Fruit fly (Drosophila melanogaster) whole organism, pupa: ENCODE measurements around the gene EMC5.

Experiments
- CG12605 ChIP-seq: fragments of 200-800 bp; sonication (Bioruptor generic); IDR thresholded peaks from 2 replicates; pipeline ENCODE4 v1.3.6; 2022; ENCODE audit warnings: missing biosample characterization, missing genetic modification characterization
- CG13204 ChIP-seq: fragments of 200-800 bp; sonication (Bioruptor generic); optimal IDR thresholded peaks from 2 replicates; lab custom pipeline; 2018; ENCODE audit warnings: missing biosample characterization, mild to moderate bottlenecking, missing genetic modification characterization, moderate library complexity
- CG15710 ChIP-seq: fragments of 200-800 bp; sonication (Bioruptor generic); optimal IDR thresholded peaks from 2 replicates; lab custom pipeline; 2018; ENCODE audit warnings: missing biosample characterization, mild to moderate bottlenecking, missing genetic modification characterization, moderate library complexity
- CG34367 ChIP-seq: fragments of 200-800 bp; sonication (Bioruptor generic); optimal IDR thresholded peaks from 2 replicates; lab custom pipeline; 2018; ENCODE audit warnings: missing biosample characterization, mild to moderate bottlenecking, missing genetic modification characterization
- gl ChIP-seq: fragments of 200-800 bp; sonication (Bioruptor generic); optimal IDR thresholded peaks from 2 replicates; lab custom pipeline; 2018; ENCODE audit warnings: missing biosample characterization, mild to moderate bottlenecking, missing genetic modification characterization

DNA sequence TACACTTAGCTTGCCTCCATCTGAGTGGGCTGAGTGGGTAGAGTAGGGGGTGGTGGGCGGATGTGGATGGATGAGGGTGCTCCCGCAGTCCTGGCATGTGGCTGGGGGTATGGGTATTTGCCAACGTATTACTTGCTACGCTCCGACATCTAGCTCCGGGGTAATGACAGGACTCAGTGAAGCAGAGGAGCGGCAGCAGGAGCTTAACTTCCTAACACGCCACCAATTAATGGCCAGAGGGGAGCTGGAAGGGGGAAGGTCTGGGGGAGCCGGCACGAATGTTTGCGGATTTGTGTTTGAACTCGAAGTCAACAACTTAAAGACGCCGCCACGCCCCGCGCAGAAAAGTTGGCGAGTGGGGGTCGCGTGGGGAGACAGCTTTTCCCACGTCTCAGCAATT is 30.8 kb downstream of the EMC5 start:
- TF ChIP-seq CG34367 (tag; lab: Kevin White, UChicago) (no peak), CG13204 (GFP tag; lab: Kevin White, UChicago) (peak; percentile 16), CG12605 (GFP tag; lab: Robert Waterston, UW) (no peak), gl (tag; lab: Kevin White, UChicago) (no peak), CG15710 (no peak)
